Fruit fly (Drosophila melanogaster): ENCODE measurements around the gene PNUTS.

DNA sequence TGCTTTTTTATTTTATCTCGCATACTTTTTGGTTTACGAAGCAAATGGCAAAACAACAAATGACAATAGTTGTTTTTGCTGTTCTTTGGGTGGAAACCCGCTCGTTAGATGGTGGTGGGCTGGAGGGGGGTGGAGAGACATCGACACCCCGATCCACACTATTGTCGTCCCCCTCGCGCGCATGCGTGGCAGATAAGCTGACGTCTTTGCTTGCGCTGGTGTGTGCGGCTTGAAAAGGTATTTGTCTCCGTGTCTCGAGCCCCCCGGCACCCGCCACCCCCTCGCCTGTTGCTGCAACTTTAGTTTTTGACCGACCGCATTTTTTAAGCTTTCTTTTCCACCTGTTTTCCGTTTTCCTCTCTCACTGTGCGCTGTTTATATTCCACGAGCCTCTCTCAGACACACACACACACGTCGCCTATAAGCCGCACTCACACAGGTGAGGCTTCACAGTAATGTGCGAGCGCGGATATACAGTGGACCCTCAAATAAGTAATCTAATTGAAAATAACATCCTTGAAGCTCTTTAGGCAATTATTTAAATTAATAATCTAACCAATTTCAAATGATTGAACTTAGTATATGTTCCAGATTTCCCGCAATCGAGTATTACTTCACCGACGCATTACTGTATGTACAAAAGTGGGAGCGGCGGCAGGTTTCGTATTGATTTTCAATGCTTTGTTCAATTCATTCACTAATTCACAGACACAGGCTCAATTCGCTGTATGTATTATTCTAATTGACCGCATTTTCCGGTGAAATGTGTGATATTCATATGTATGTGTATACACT, 3.1 kb upstream of the PNUTS start:
- peak; percentile 91 for TF ChIP-seq CG15710 (tag; optimal IDR thresholded peaks at IDR 0.05)
- peak; percentile 63 for TF ChIP-seq CG13204 (GFP tag; optimal IDR thresholded peaks at IDR 0.05)
